Worm (Caenorhabditis elegans): ENCODE results near the gene C39F7.1.

DNA sequence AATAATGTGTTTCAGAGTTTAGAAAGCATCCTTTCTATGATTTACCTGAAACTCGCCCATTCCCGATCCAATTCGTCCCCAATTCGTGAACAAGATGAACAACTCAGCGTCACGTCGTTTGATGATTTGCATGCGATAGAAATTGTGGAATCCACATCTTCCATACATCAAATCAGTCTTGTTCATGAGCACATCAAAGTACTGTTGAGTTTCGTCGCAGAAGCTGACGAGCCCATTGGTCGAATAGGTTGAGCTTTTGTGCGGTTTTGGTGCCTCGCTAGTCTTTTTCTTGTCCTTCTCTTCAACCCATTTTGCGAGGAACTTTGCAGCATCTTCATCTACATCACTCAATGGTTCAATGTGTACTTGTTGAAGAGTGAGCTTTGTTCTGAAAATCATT, 17.8 kb downstream of the C39F7.1 start:
- no peak for TF ChIP-seq unc-39 (tag; optimal IDR thresholded peaks at IDR 0.05)
- TF ChIP-seq unc-62 (GFP tag; optimal IDR thresholded peaks at IDR 0.05) = no peak
- TF ChIP-seq nhr-28 (tag; optimal IDR thresholded peaks at IDR 0.05) = no peak
